Fruit fly (Drosophila melanogaster): ENCODE data around the gene Obp83ef.

Gene Obp83ef

dm6 chr3R:6097042-6097441, 13.8 kb downstream of the Obp83ef start:
- TF ChIP-seq noc (tag; optimal IDR thresholded peaks at IDR 0.05), result no peak

- TF ChIP-seq noc (tag; optimal IDR thresholded peaks at IDR 0.05), result no peak
Observed at dm6 chr3R:6082132-6082531, 28.7 kb downstream of the Obp83ef start.

- TF ChIP-seq noc (tag; optimal IDR thresholded peaks at IDR 0.05), result no peak
Observed at dm6 chr3R:6078183-6078582, 32.7 kb downstream of the Obp83ef start, which contains the start of gene Or83c. Gene Or83c (minus strand): TSS chr3R:6078283.

All from whole organism, larva.